Worm (Caenorhabditis elegans): ENCODE results near the gene F57C12.2.

Gene F57C12.2

DNA sequence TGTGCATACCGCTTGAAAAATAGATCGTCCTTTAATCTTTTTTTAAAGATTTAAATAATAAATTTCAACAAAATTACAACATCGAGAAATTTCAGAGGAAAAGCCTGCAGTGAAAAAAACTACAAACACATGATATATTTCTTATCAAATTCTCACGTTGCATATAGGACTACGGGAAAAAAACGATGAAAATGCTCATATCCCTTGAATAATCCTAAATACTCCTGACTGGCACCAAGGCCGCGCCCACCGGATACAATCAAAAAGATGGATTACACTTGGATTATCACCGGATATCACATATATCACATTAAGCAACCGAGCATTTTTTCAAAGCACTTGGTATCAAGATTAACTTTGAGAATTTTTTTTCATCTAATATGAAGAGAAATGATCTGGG is 37.2 kb downstream of the F57C12.2 start:
- TF ChIP-seq W03F9.2 (tag; optimal IDR thresholded peaks at IDR 0.05) (no peak), dao-5 (tag; optimal IDR thresholded peaks at IDR 0.05) (no peak), him-1 (tag; optimal IDR thresholded peaks at IDR 0.05) (no peak)

ce11 chrX:506848-507247 is 44.3 kb downstream of the F57C12.2 start, which contains the start of gene B0310.2:
Gene B0310.2, minus strand, starts transcription at chrX:506948.
- no peak for TF ChIP-seq him-1 (tag; optimal IDR thresholded peaks at IDR 0.05)
- no peak for TF ChIP-seq dao-5 (tag; optimal IDR thresholded peaks at IDR 0.05)
- TF ChIP-seq W03F9.2 (tag; optimal IDR thresholded peaks at IDR 0.05), result no peak

DNA sequence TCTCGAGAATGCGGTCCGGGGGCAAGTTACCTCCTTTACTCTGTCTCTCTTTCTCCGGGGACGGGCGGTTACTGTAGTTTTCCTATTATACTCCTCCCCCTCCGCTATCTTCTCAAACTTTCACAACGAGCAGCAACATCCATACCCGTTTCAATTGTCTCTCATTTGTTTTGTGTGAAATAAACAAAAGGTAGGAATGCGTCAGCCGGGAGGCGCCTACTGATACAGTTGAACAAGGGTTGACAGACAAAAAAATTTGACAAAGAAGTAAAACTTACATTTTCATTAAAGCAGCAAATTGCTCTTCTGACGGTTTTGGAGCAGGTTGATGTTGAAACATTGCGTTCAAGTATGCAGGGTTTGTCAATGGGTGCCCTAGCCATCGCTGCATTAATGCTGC is 46.2 kb downstream of the F57C12.2 start:
- no peak for TF ChIP-seq dao-5 (tag; optimal IDR thresholded peaks at IDR 0.05)
- no peak for TF ChIP-seq him-1 (tag; optimal IDR thresholded peaks at IDR 0.05)
- TF ChIP-seq W03F9.2 (tag; optimal IDR thresholded peaks at IDR 0.05), result no peak

ce11 chrX:504046-504843 is 46.9 kb downstream of the F57C12.2 start:
- TF ChIP-seq W03F9.2 (tag; optimal IDR thresholded peaks at IDR 0.05) (no peak), dao-5 (tag; optimal IDR thresholded peaks at IDR 0.05) (no peak), him-1 (tag; optimal IDR thresholded peaks at IDR 0.05) (no peak)
